Worm (Caenorhabditis elegans) whole organism, L4/young adult: ENCODE data around the gene gar-1.

Experiments
- dao-5 ChIP-seq: sonication (generic microtip); optimal IDR thresholded peaks from 2 replicates; lab custom pipeline; 2016; ENCODE audit warnings: missing genotype, missing genetic modification characterization, moderate library complexity, missing compliant biosample characterization
- him-1 ChIP-seq: sonication (generic microtip); optimal IDR thresholded peaks from 2 replicates; lab custom pipeline; 2016; ENCODE audit warnings: missing genotype, missing genetic modification reagents, missing genetic modification characterization, missing compliant biosample characterization

- no peak for TF ChIP-seq dao-5 (tag; lab: Kevin White, UChicago)
- TF ChIP-seq him-1, result no peak
These were observed 36.0 kb upstream of the gar-1 start for ce11 chrX:6520644-6521043.
